Fruit fly (Drosophila melanogaster) whole organism, pupa: ENCODE measurements around the gene st.

Experiments used
- CG12605 ChIP-seq: fragments of 200-800 bp; sonication (Bioruptor generic); IDR thresholded peaks from 2 replicates; pipeline ENCODE4 v1.3.6; 2022; ENCODE audit warnings: missing biosample characterization, missing genetic modification characterization
- CG13204 ChIP-seq: fragments of 200-800 bp; sonication (Bioruptor generic); optimal IDR thresholded peaks from 2 replicates; lab custom pipeline; 2018; ENCODE audit warnings: missing biosample characterization, mild to moderate bottlenecking, missing genetic modification characterization, moderate library complexity
- CG14655 ChIP-seq: fragments of 200-800 bp; sonication (Bioruptor generic); optimal IDR thresholded peaks from 3 replicates; lab custom pipeline; 2017; ENCODE audit warnings: mild to moderate bottlenecking, missing biosample characterization, missing genetic modification reagents, missing genetic modification characterization
- CG32121 ChIP-seq: fragments of 200-800 bp; sonication (Bioruptor generic); IDR thresholded peaks from 2 replicates; pipeline ENCODE4 v1.3.6; 2022; ENCODE audit warnings: missing biosample characterization, missing genetic modification characterization
- CG9948 ChIP-seq: fragments of 200-800 bp; sonication (Bioruptor generic); optimal IDR thresholded peaks from 2 replicates; lab custom pipeline; 2018; ENCODE audit warnings: missing biosample characterization, mild to moderate bottlenecking, missing genetic modification characterization, moderate library complexity
- D1 ChIP-seq: fragments of 200-800 bp; sonication (Bioruptor generic); optimal IDR thresholded peaks from 2 replicates; lab custom pipeline; 2018; ENCODE audit warnings: missing biosample characterization, mild to moderate bottlenecking, missing genetic modification characterization, moderate library complexity
- Ets98B ChIP-seq: fragments of 200-800 bp; sonication (Bioruptor generic); IDR thresholded peaks from 2 replicates; pipeline ENCODE4 v1.3.6; 2022; ENCODE audit warnings: missing biosample characterization, missing genetic modification characterization
- Pif1A ChIP-seq: fragments of 200-800 bp; sonication (Bioruptor generic); optimal IDR thresholded peaks from 3 replicates; lab custom pipeline; 2016; ENCODE audit warnings: missing biosample characterization, missing genetic modification characterization

DNA sequence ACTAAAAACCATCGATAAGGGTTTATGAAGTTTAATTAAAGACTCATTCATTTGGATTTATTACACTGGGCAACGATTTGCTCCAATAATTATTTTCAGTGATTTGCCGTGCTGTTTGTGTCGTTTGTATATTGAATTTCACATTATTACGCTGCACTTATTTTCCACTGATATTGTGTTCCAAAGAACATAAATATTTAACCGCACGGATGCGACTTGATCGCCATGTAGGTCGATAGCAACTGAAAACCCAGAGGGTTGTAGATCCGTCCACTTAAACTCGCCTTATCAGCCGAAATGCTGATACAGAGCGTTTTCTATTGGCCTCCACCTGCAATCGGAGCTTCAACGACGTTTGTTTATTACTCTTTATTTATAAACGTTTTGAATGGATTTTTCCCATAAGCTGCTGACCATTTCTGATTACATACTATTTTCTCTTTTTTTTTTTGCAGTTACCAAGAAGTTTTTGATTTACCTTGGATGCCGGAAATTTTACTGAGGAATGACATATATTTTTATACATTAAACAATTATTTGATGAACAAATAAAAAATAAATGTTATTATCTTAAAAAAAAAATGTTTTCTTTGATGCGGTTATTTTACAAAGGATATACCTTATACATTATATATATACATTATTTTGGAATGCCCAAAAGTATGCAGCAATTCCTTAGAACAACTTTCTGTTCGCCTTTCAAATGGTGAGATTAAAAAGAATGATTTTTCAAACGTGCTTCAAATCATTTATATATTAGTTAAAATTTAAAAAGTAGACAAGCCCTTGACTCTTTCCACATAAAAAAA is 1.3 kb upstream of the st start, which contains the start of gene CG42514:
- TF ChIP-seq D1 (tag; lab: Kevin White, UChicago) (peak; percentile 75), CG9948 (tag; lab: Kevin White, UChicago) (no peak), CG32121 (GFP tag; lab: Robert Waterston, UW) (no peak), CG12605 (GFP tag; lab: Robert Waterston, UW) (no peak), CG13204 (GFP tag; lab: Kevin White, UChicago) (no peak), Ets98B (GFP tag; lab: Robert Waterston, UW) (no peak), CG14655 (GFP tag; lab: Kevin White, UChicago) (no peak), Pif1A (no peak)
